Fruit fly (Drosophila melanogaster) S2 (cell line): ENCODE measurements around the gene Cyp4ac3.

ENCODE experiments used
- CG8478 ChIP-seq: fragments of >200 bp; optimal IDR thresholded peaks from 2 replicates; lab custom pipeline; 2018
- CTCF ChIP-seq, 2 experiments: fragments of >200 bp; optimal IDR thresholded peaks; 2 replicates each; lab custom pipeline; 2018

Cyp4ac3 gene

DNA sequence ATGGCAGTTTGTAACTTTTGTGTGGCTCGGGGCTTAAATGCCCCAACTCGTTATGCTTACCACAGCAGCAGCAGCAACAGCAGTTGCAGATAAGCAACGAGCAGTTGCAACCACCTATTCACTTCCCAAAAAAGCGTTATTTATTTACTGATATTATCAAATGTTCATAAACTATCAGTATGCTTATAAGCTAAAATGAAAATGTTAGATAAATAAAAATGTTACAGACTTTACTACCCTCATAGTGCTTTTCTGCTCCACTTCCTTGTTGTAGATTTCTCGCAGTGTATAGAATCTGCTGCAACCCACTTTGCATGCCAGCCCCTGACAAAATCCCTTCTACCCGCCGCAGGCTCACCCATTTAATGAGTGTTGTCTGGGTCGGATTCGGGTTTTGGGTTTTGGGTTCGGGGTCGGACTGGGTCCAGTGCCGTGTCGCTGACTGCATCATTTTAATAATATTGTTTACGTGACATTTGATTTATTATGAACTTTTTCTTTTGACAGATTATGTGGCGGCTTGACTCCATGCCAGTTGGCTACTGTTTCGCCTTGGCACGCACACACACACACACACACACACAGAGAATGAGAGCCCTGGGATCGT lies 14.1 kb upstream of the Cyp4ac3 start:
- TF ChIP-seq CG8478 (lab: Kevin White, UChicago), result no peak
- TF ChIP-seq CTCF (optimal IDR thresholded peaks at IDR 0.05; lab: Kevin White, UChicago), result no peak

DNA sequence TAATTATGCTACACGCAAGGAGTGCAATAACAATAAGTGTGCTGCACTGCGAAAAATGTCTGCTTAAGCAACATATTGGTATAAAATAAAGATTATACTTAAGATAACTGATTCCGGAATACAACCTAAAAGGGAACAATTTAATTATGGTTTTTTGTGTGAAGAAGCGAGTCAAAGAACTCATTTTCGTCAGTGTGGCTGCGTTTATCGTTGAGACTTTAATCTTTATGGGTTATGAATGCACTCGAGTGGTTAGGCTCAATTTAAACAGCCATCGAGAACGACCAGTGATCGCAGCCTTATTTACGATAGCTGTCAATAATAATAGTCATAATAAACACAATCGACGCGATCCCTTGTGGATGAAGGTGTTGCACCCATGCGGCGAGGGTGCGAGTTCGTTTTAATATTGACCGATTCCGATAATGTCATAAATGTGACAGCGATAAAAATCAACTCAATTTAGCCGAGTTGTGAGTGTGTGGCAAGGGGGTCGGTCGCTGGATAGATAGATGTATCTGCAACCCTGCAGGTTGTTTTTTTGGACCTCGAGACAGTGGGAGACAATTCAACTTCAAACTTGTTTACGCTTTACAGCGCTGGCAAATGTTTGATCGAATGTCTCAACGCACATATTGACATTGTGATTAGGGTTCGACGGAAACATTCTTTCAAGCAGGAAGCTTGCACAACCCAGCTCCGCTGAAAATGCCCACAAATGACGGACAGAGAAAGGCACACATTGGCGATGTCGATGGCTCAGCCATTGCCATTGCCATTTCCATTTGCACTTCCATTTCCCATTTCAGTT lies 12.1 kb upstream of the Cyp4ac3 start:
- TF ChIP-seq CTCF (optimal IDR thresholded peaks at IDR 0.05; lab: Kevin White, UChicago), result no peak
- TF ChIP-seq CG8478 (lab: Kevin White, UChicago), result no peak

DNA sequence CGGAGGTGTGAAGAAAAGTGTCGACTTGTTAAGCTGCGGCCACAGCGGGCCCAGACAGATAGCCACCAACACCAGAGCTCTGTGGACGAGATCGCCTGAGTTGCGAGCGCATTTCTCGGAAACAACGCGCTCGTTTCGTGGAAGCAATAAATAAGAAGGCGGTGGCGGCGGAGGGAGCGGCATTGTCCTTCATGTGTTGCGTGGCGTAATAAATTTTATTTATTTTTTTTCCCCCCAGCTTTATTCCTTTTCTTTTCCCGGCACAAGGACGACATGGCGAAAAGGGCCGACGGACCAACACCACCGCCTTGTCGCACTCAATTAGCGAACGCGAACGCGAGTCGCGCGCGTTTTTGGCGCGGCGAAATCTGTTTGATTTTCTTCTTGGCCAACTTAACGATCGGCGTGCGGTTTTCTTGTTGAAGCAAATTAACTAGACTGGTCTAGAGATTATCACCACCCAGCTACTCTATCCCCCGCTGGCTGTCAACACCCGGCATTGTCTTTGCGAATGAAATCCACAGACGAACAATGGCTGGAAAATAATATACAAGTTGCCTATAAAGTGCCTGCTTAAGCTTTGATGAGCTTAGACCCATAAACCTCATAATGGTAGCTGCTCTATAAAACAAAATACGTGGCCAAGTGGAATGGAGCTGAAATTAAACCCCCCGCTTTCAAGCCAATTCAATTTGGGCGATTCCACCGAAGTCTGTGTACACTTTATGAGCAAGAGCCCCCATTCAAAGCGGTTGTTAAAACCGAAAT lies 9.0 kb upstream of the Cyp4ac3 start:
- TF ChIP-seq CTCF (optimal IDR thresholded peaks at IDR 0.05; lab: Kevin White, UChicago) (no peak), CG8478 (lab: Kevin White, UChicago) (no peak)

DNA sequence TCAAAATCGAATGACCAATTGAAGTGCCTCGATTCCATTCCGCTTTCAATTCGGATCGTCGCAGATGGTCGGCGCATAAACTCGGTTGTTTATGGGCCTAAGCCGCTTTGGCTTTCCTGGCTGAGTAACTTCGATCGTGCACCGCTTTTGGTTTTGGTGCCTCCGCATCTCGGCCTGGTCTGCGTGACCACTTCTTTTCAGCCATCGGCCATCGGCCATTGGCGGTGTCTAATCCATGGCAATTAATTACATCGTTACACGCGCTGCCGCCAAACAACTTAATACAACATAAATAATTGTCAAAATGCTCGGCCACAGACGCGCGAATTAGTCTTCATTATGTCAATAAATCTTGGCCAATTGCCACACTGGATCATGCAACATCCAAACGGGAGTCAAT lies 8.0 kb upstream of the Cyp4ac3 start:
- no peak for TF ChIP-seq CG8478 (lab: Kevin White, UChicago)
- no peak for TF ChIP-seq CTCF (optimal IDR thresholded peaks at IDR 0.05; lab: Kevin White, UChicago)

DNA sequence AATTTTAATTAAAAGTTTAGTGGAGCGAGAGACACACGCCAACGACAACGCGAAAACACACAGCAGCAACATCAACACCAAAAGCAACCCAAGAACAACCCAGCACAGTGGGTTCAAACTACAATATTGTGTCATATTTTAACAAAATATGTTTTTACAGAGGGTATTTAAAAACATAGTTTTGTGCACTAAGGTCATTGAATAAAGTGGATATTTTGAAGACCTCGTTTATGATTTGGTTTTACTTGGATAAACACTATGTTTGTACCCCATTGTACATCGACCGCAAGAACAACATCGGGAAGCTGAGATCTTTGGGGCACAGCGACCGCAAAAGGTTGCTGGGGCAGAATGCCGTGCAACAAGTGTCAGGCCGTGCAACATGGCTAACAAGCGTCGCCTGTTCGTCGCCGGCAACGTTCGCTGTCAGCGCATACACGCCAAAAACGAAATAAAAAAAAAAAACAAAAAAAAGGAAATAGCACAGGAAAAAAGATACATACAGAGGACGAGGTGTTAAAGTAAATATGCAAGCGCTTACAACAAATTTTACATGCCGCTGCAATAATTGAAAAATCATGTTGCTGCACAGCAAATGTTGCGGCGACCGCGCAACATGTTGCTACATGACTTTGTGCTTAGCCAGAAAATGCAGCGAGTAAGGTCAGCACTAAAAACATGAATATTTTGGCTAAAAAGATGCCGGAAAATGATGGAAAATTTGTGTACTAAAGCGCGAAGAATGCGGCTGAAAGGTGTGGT lies 6.9 kb upstream of the Cyp4ac3 start:
- TF ChIP-seq CG8478 (lab: Kevin White, UChicago) (no peak), CTCF (optimal IDR thresholded peaks at IDR 0.05; lab: Kevin White, UChicago) (no peak)

DNA sequence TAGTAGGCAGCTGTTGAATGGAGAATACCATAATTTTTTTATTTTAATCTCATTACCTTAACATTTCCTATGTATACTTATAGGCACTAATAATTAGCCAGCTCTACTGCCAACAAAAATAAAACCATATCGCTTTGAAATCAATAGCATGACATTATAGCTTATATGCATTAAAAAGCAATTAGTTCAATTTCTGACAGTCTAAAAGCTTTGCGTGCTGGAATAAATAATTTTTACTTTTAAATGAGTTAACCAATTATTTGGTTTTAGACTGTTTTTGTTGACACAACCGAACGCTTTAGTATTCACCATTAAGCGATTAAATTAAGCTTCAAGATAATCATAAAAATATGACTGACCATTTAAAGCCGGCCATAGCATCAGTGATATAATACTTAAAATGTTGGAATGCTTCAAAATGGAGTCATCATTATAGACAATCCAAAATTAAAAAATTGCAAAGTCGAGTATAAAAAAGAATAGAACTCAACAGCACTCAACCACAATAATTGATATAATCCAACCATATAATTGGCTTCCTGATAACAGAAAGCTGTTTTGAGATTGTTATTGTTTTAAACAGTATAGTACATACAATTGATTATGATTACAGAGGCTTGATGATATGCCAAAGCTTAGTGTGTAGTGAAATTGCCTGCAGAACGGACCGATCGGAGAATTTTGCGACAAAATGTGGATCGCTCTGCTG lies 4.8 kb upstream of the Cyp4ac3 start, which contains the start of gene Cyp4ac1:
Gene Cyp4ac1 (plus strand): TSS at position 659 of the 709 bp plus-strand sequence.
- TF ChIP-seq CG8478 (lab: Kevin White, UChicago) (no peak), CTCF (optimal IDR thresholded peaks at IDR 0.05; lab: Kevin White, UChicago) (no peak)

DNA sequence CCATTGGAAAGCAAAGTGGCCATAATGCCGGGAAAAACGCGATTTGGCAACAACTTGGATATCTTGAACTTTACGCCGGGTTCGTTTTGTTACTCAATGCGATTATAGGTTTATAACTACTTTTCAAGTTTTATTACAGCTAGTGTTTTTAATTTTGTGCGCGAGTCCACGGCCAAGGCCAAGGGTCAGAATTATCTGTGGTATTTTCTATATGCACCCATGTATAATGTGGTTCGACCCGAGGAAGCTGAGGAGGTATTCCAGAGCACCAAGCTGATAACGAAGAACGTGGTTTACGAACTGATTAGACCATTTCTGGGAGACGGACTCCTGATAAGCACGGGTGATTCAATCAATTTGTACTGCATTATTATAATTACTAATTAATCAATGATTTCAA lies 4.1 kb upstream of the Cyp4ac3 start:
- TF ChIP-seq CG8478 (lab: Kevin White, UChicago) (no peak), CTCF (optimal IDR thresholded peaks at IDR 0.05; lab: Kevin White, UChicago) (no peak)

DNA sequence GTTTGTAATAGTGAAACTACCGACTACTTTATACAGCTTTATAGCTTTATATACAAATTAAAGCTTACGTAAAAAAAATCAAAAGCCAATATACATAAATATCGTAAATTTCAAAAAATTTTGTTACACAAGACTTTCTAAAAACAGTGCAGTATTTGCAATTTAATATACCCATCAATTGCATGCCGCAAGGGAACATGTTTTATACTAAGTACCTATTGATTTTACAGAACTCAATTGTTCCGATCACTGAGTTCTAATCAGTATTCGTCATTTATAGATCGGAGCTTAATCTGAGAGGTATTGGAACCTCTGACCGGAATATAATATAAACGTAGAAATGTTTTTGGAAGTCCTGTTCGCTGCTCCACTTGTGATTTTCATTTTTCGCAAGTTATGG lies 2.2 kb upstream of the Cyp4ac3 start, which contains the start of gene Cyp4ac2:
Gene Cyp4ac2 (plus strand): TSS at position 301 of the 400 bp plus-strand sequence.
- TF ChIP-seq CG8478 (lab: Kevin White, UChicago), result no peak
- TF ChIP-seq CTCF (optimal IDR thresholded peaks at IDR 0.05; lab: Kevin White, UChicago), result no peak

DNA sequence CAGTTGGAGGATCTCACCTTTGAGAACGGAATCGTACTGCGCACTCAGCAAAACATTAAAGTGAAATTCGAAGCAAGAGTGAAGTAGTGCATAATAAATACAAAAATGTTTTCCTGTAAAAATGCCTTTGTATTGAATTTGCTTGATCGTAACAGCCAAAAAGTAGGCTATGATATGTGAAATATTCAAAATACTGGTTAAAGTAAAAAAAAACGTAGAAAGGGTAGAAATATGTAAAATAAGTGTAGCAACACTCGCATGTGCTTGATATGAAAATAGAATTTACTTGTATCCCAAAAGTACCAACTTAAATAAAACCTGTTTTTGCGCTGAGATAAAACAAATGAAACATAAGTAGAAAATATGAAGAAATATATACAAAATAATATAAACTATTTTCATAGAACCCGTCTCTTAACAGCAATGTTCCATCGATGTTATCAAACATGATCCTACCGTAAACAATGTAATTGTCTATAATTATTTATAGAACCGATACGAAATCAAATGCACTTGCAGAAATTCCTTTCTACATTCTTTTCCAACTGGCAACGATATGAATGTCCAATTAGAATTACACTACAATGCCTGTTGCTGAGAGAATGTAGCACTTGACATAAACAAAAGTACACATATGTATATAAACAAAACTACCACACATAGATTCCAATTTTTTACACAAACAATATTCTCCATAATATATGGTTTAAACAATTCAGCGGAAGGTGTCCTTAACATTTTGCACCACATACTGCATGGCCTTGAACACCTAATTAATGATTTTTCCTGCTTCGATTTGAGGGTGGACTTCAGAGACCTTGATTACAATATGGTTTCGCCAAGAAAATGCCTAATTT lies 2.1 kb downstream of the Cyp4ac3 start:
- TF ChIP-seq CTCF (optimal IDR thresholded peaks at IDR 0.05; lab: Kevin White, UChicago) (peak in 1 of 2 experiments; percentile 35), CG8478 (lab: Kevin White, UChicago) (no peak)

DNA sequence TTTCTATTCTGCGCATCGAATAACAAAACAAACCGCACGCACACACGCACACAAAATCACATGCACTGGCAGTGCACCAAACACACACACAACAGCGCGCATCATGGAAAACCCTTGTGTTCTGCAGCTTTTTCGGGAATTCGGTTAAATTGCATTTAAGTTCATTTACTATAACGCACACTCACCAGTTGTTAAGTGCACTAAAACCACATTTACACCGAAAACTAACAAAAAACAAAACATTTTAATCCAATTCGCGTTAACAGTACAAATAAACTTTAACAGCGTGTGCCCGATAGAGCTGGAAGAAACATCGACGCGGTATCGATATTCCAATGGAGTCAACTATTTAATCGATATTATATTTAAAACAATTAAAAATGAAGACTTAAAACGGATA lies 2.8 kb downstream of the Cyp4ac3 start, which contains the start of gene tkv:
Gene tkv (minus strand): TSS at position 304 of the 400 bp plus-strand sequence.
- TF ChIP-seq CG8478 (lab: Kevin White, UChicago) (no peak), CTCF (optimal IDR thresholded peaks at IDR 0.05; lab: Kevin White, UChicago) (no peak)

DNA sequence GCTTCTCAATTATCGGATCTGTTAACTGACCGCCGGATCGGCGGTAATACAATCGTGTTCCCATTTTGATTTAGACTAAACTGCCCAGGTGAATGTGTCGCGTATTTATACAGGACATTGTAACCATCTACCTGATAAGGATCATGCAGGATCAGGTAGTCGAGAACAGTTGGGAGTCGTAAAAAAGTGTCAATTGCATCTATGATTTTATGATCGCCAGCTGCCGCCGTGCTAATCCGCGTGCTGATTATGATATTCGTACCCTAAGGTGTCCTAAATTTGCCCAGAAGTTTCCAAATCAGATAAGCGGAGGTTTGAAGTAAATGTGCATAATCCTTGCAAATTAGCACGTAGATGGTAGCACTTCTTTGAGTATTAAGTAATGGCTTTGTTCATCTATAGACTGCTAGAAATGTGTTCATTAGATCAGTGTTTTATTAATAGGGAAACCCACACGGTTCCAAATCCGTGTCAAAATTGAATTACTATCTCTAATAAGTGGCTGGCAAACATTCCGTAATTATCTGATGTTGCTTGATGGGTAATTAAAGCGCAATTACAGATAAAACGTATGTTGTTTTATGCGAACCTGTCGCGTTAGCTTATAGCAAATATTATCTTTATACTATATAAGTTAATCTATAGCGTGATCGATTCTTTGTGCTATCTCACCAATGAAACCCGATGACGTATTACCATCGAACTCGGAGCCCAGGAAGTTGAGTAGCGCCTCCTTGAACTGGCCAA lies 9.1 kb downstream of the Cyp4ac3 start:
- no peak for TF ChIP-seq CTCF (optimal IDR thresholded peaks at IDR 0.05; lab: Kevin White, UChicago)
- no peak for TF ChIP-seq CG8478 (lab: Kevin White, UChicago)
